Worm (Caenorhabditis elegans) whole organism, L4 larva: ENCODE results near the gene F35A5.2.

ENCODE experiments used
- daf-16 ChIP-seq, 3 experiments: sonication (generic microtip); optimal IDR thresholded peaks; 2 replicates each; lab custom pipeline; 2016 to 2017; ENCODE audit warnings: missing genetic modification characterization in 3 of 3, missing genetic modification reagents in 3 of 3, mild to moderate bottlenecking in 2 of 3, missing compliant biosample characterization in 2 of 3, missing biosample characterization in 1 of 3, moderate library complexity in 1 of 3
- hlh-11 ChIP-seq: fragments of 200-800 bp; sonication (Bioruptor generic); optimal IDR thresholded peaks from 2 replicates; lab custom pipeline; 2018; ENCODE audit warnings: mild to moderate bottlenecking, missing genetic modification characterization, missing compliant biosample characterization
- nhr-41 ChIP-seq: fragments of 200-800 bp; sonication (Bioruptor generic); IDR thresholded peaks from 2 replicates; pipeline ENCODE4 v1.3.6; 2022; ENCODE audit warnings: missing genetic modification reagents, missing genetic modification characterization, missing compliant biosample characterization
- tag-97 ChIP-seq: fragments of 200-800 bp; sonication (Bioruptor generic); IDR thresholded peaks from 2 replicates; pipeline ENCODE4 v1.3.6; 2022; ENCODE audit warnings: missing genetic modification characterization, missing compliant biosample characterization

The F35A5.2 gene

DNA sequence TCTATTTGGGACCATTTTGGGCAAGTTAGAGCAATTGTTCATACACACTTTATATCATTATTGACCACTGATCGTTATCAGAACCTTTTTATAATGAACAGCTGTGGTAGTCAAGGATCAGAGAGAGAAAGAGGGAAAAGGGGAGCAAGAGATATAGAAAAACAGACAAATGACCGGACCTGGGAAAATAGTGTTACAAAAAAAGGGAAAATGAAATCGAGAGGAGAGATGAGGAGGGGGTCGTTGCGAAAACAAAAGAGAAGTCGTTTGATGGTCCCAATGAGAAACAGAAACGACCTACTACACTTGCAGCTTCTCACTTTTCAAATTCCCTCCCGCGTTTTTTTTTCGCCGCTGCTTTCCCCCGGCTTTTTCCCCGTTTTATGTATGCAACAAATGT is 49.0 kb downstream of the F35A5.2 start:
- TF ChIP-seq hlh-11, result peak; percentile 14
- TF ChIP-seq daf-16 (GFP tag; optimal IDR thresholded peaks at IDR 0.05; lab: Kevin White, UChicago), result peak in 1 of 2 experiments; percentile 75
- TF ChIP-seq daf-16 (tag; optimal IDR thresholded peaks at IDR 0.05; lab: Kevin White, UChicago), result no peak
- no peak for TF ChIP-seq nhr-41
- TF ChIP-seq tag-97 (GFP tag; lab: Robert Waterston, UW), result no peak
- TF ChIP-seq, all 104 proteins: peak for 2
